Worm (Caenorhabditis elegans) whole organism, mixed stage, embryonic: ENCODE measurements around the gene EEED8.12.

Experiments
- ces-1 ChIP-seq: fragments of 150-350 bp; optimal IDR thresholded peaks from 2 replicates; lab custom pipeline; 2014; ENCODE audit warnings: missing biosample characterization, missing genetic modification reagents, missing genetic modification characterization
- elt-3 ChIP-seq: fragments of 150-350 bp; optimal IDR thresholded peaks from 2 replicates; lab custom pipeline; 2014; ENCODE audit warnings: missing biosample characterization, missing genetic modification characterization
- hlh-1 ChIP-seq: fragments of 150-350 bp; optimal IDR thresholded peaks from 2 replicates; lab custom pipeline; 2014; ENCODE audit warnings: missing biosample characterization, missing genetic modification reagents, missing genetic modification characterization
- mls-2 ChIP-seq: sonication (generic microtip); optimal IDR thresholded peaks from 2 replicates; lab custom pipeline; 2016; ENCODE audit warnings: mild to moderate bottlenecking, missing genetic modification characterization, moderate library complexity, missing compliant biosample characterization
- nhr-76 ChIP-seq: sonication (generic microtip); optimal IDR thresholded peaks from 2 replicates; lab custom pipeline; 2017; ENCODE audit warnings: missing biosample characterization, missing genetic modification characterization
- snpc-4 ChIP-seq: fragments of 150-350 bp; optimal IDR thresholded peaks from 2 replicates; lab custom pipeline; 2014; ENCODE audit warnings: missing biosample characterization, missing genetic modification characterization
- unc-39 ChIP-seq: fragments of 150-350 bp; optimal IDR thresholded peaks from 2 replicates; lab custom pipeline; 2014; ENCODE audit warnings: missing biosample characterization, missing genetic modification characterization
- unc-62 ChIP-seq: fragments of 150-350 bp; optimal IDR thresholded peaks from 2 replicates; lab custom pipeline; 2014; ENCODE audit warnings: missing biosample characterization, missing genetic modification reagents, missing genetic modification characterization
- zip-8 ChIP-seq: fragments of 150-350 bp; optimal IDR thresholded peaks from 2 replicates; lab custom pipeline; 2014; ENCODE audit warnings: missing biosample characterization, missing genetic modification characterization
- ztf-11 ChIP-seq: fragments of 150-350 bp; optimal IDR thresholded peaks from 2 replicates; lab custom pipeline; 2014; ENCODE audit warnings: missing biosample characterization, missing genetic modification characterization

- TF ChIP-seq hlh-1 (tag; lab: Kevin White, UChicago) (no peak), unc-39 (tag; lab: Kevin White, UChicago) (no peak), unc-62 (GFP tag; lab: Kevin White, UChicago) (no peak), mls-2 (tag; lab: Kevin White, UChicago) (no peak), elt-3 (tag; lab: Kevin White, UChicago) (no peak), nhr-76 (tag; lab: Kevin White, UChicago) (no peak), zip-8 (tag; lab: Kevin White, UChicago) (no peak), ztf-11 (tag; lab: Kevin White, UChicago) (no peak), ces-1 (no peak), snpc-4 (tag; lab: Kevin White, UChicago) (no peak)
These were observed 24.5 kb downstream of the EEED8.12 start for ce11 chrII:5384282-5384681.
